Fruit fly (Drosophila melanogaster) whole organism, prepupa: ENCODE results near the gene Esp.

Experiments used
- Blimp-1 ChIP-seq: fragments of 200-800 bp; sonication (Bioruptor generic); optimal IDR thresholded peaks from 3 replicates; lab custom pipeline; 2017; ENCODE audit warnings: missing biosample characterization, missing genetic modification characterization, mild to moderate bottlenecking, moderate library complexity, missing genetic modification reagents
- CG10631 ChIP-seq: fragments of 200-800 bp; sonication (Bioruptor generic); optimal IDR thresholded peaks from 2 replicates; lab custom pipeline; 2016; ENCODE audit warnings: missing biosample characterization, missing genetic modification characterization
- CG10669 ChIP-seq: fragments of 200-800 bp; sonication (Bioruptor generic); optimal IDR thresholded peaks from 3 replicates; lab custom pipeline; 2018; ENCODE audit warnings: missing biosample characterization, mild to moderate bottlenecking, missing genetic modification characterization, moderate library complexity
- CG11762 ChIP-seq: fragments of 200-800 bp; sonication (Bioruptor generic); optimal IDR thresholded peaks from 3 replicates; lab custom pipeline; 2016; ENCODE audit warnings: missing biosample characterization, missing genetic modification characterization; ENCODE audit not compliant: insufficient read depth
- CG11902 ChIP-seq: fragments of 200-800 bp; sonication (Bioruptor generic); optimal IDR thresholded peaks from 3 replicates; lab custom pipeline; 2016; ENCODE audit warnings: missing biosample characterization, missing genetic modification characterization
- CG15336 ChIP-seq: fragments of 200-800 bp; sonication (Bioruptor generic); IDR thresholded peaks from 2 replicates; pipeline ENCODE4 v1.3.6; 2022; ENCODE audit warnings: missing biosample characterization, missing genetic modification characterization
- CG1621 ChIP-seq: fragments of 200-800 bp; sonication (Bioruptor generic); optimal IDR thresholded peaks from 3 replicates; lab custom pipeline; 2018; ENCODE audit warnings: missing biosample characterization, mild to moderate bottlenecking, missing genetic modification characterization
- CG16779 ChIP-seq: fragments of 200-800 bp; sonication (Bioruptor generic); optimal IDR thresholded peaks from 3 replicates; lab custom pipeline; 2017; ENCODE audit warnings: missing biosample characterization, mild to moderate bottlenecking, missing genetic modification characterization
- CG3032 ChIP-seq: fragments of 200-800 bp; optimal IDR thresholded peaks from 2 replicates; lab custom pipeline; 2019; ENCODE audit warnings: missing biosample characterization, mild to moderate bottlenecking, missing genetic modification characterization, moderate library complexity
- CG31627 ChIP-seq: fragments of 200-800 bp; sonication (Bioruptor generic); optimal IDR thresholded peaks from 3 replicates; lab custom pipeline; 2016; ENCODE audit warnings: missing biosample characterization, missing genetic modification characterization
- CG34406 ChIP-seq: fragments of 200-800 bp; sonication (Bioruptor generic); optimal IDR thresholded peaks from 3 replicates; lab custom pipeline; 2016; ENCODE audit warnings: missing biosample characterization, missing genetic modification characterization
- CG3919 ChIP-seq: fragments of 200-800 bp; sonication (Bioruptor generic); optimal IDR thresholded peaks from 3 replicates; lab custom pipeline; 2016; ENCODE audit warnings: missing biosample characterization, missing genetic modification characterization
- CG6163 ChIP-seq: fragments of 200-800 bp; sonication (Bioruptor generic); IDR thresholded peaks from 3 replicates; pipeline ENCODE4 v1.3.6; 2022; ENCODE audit warnings: missing biosample characterization, missing genetic modification characterization
- CG6276 ChIP-seq: fragments of 200-800 bp; sonication (Bioruptor generic); optimal IDR thresholded peaks from 2 replicates; lab custom pipeline; 2017; ENCODE audit warnings: missing biosample characterization, mild to moderate bottlenecking, missing genetic modification characterization
- CG6792 ChIP-seq: fragments of 200-800 bp; sonication (Bioruptor generic); optimal IDR thresholded peaks from 3 replicates; lab custom pipeline; 2016; ENCODE audit warnings: missing biosample characterization, missing genetic modification characterization
- CG6854 ChIP-seq: fragments of 200-800 bp; sonication (Bioruptor generic); optimal IDR thresholded peaks from 2 replicates; lab custom pipeline; 2017; ENCODE audit warnings: missing biosample characterization, mild to moderate bottlenecking, missing genetic modification characterization
- CG8119 ChIP-seq: fragments of 200-800 bp; sonication (Bioruptor generic); IDR thresholded peaks from 3 replicates; pipeline ENCODE4 v1.3.6; 2022; ENCODE audit warnings: missing biosample characterization, missing genetic modification characterization
- CG8319 ChIP-seq: fragments of 200-800 bp; sonication (Bioruptor generic); optimal IDR thresholded peaks from 3 replicates; lab custom pipeline; 2016; ENCODE audit warnings: missing biosample characterization, missing genetic modification characterization
- CG8632 ChIP-seq: fragments of 200-800 bp; sonication (Bioruptor generic); optimal IDR thresholded peaks from 3 replicates; lab custom pipeline; 2016; ENCODE audit warnings: missing biosample characterization, missing genetic modification characterization
- Eip78C ChIP-seq: fragments of 200-800 bp; sonication (Bioruptor generic); peaks from one replicate; lab custom pipeline; 2016; ENCODE audit warnings: missing biosample characterization, missing genetic modification characterization
- Ets96B ChIP-seq: fragments of 200-800 bp; optimal IDR thresholded peaks from 2 replicates; lab custom pipeline; 2019; ENCODE audit warnings: missing biosample characterization, mild to moderate bottlenecking, missing genetic modification characterization, moderate library complexity
- Gug ChIP-seq: fragments of 200-800 bp; sonication (Bioruptor generic); IDR thresholded peaks from 2 replicates; pipeline ENCODE4 v1.3.6; 2022; ENCODE audit warnings: missing biosample characterization, missing genetic modification characterization
- Hr38 ChIP-seq: sonication (Bioruptor generic); optimal IDR thresholded peaks from 2 replicates; lab custom pipeline; 2016; ENCODE audit warnings: missing biosample characterization, missing genetic modification characterization
- Hr4 ChIP-seq: fragments of 200-800 bp; sonication (Bioruptor generic); optimal IDR thresholded peaks from 3 replicates; lab custom pipeline; 2016; ENCODE audit warnings: missing biosample characterization, missing genetic modification characterization
- Met ChIP-seq: fragments of 200-800 bp; sonication (Bioruptor generic); optimal IDR thresholded peaks from 3 replicates; lab custom pipeline; 2016; ENCODE audit warnings: missing biosample characterization, missing genetic modification characterization
- OdsH ChIP-seq: fragments of 200-800 bp; sonication (Bioruptor generic); optimal IDR thresholded peaks from 3 replicates; lab custom pipeline; 2016; ENCODE audit warnings: missing biosample characterization, missing genetic modification characterization
- Smox ChIP-seq: fragments of 200-800 bp; sonication (Bioruptor generic); optimal IDR thresholded peaks from 3 replicates; lab custom pipeline; 2016; ENCODE audit warnings: missing biosample characterization, missing genetic modification characterization
- Sox14 ChIP-seq: fragments of 200-800 bp; sonication (Bioruptor generic); optimal IDR thresholded peaks from 3 replicates; lab custom pipeline; 2016; ENCODE audit warnings: missing biosample characterization, missing genetic modification characterization
- Sox15 ChIP-seq: fragments of 200-800 bp; sonication (Bioruptor generic); optimal IDR thresholded peaks from 3 replicates; lab custom pipeline; 2016; ENCODE audit warnings: missing biosample characterization, missing genetic modification characterization
- achi ChIP-seq: fragments of 200-800 bp; sonication (Bioruptor generic); optimal IDR thresholded peaks from 3 replicates; lab custom pipeline; 2016; ENCODE audit warnings: missing biosample characterization, missing genetic modification characterization
- cyc ChIP-seq: fragments of 200-800 bp; sonication (Bioruptor generic); optimal IDR thresholded peaks from 3 replicates; lab custom pipeline; 2016; ENCODE audit warnings: missing biosample characterization, missing genetic modification characterization
- dac ChIP-seq: fragments of 200-800 bp; sonication (Bioruptor generic); optimal IDR thresholded peaks from 2 replicates; lab custom pipeline; 2017; ENCODE audit warnings: missing biosample characterization, mild to moderate bottlenecking, missing genetic modification characterization
- eg ChIP-seq: fragments of 200-800 bp; sonication (Bioruptor generic); IDR thresholded peaks from 3 replicates; pipeline ENCODE4 v1.3.6; 2022; ENCODE audit warnings: missing biosample characterization, missing genetic modification characterization
- esn ChIP-seq: fragments of 200-800 bp; sonication (Bioruptor generic); optimal IDR thresholded peaks from 2 replicates; lab custom pipeline; 2016; ENCODE audit warnings: missing biosample characterization, mild to moderate bottlenecking, missing genetic modification characterization, moderate library complexity
- fd59A ChIP-seq: fragments of 200-800 bp; sonication (Bioruptor generic); optimal IDR thresholded peaks from 2 replicates; lab custom pipeline; 2017; ENCODE audit warnings: missing biosample characterization, mild to moderate bottlenecking, missing genetic modification characterization, missing genetic modification reagents
- fd85E ChIP-seq: fragments of 200-800 bp; sonication (Bioruptor generic); optimal IDR thresholded peaks from 3 replicates; lab custom pipeline; 2016; ENCODE audit warnings: missing biosample characterization, missing genetic modification characterization
- fkh ChIP-seq: fragments of 200-800 bp; sonication (Bioruptor generic); optimal IDR thresholded peaks from 3 replicates; lab custom pipeline; 2017; ENCODE audit warnings: missing biosample characterization, mild to moderate bottlenecking, missing genetic modification characterization, moderate library complexity
- pdm3 ChIP-seq: fragments of 200-800 bp; sonication (Bioruptor generic); optimal IDR thresholded peaks from 3 replicates; lab custom pipeline; 2016; ENCODE audit warnings: missing biosample characterization, missing genetic modification characterization
- spab ChIP-seq: fragments of 200-800 bp; sonication (Bioruptor generic); optimal IDR thresholded peaks from 2 replicates; lab custom pipeline; 2017; ENCODE audit warnings: missing biosample characterization, mild to moderate bottlenecking, missing genetic modification characterization, missing genetic modification reagents
- svp ChIP-seq: fragments of 200-800 bp; sonication (Bioruptor generic); peaks from one replicate; lab custom pipeline; 2016; ENCODE audit warnings: missing biosample characterization, missing genetic modification characterization
- topi ChIP-seq: fragments of 200-800 bp; sonication (Bioruptor generic); optimal IDR thresholded peaks from 3 replicates; lab custom pipeline; 2016; ENCODE audit warnings: missing biosample characterization, missing genetic modification characterization
- vri ChIP-seq: fragments of 200-800 bp; sonication (Bioruptor generic); optimal IDR thresholded peaks from 3 replicates; lab custom pipeline; 2016; ENCODE audit warnings: missing biosample characterization, mild to moderate bottlenecking, missing genetic modification characterization

The Esp gene

DNA sequence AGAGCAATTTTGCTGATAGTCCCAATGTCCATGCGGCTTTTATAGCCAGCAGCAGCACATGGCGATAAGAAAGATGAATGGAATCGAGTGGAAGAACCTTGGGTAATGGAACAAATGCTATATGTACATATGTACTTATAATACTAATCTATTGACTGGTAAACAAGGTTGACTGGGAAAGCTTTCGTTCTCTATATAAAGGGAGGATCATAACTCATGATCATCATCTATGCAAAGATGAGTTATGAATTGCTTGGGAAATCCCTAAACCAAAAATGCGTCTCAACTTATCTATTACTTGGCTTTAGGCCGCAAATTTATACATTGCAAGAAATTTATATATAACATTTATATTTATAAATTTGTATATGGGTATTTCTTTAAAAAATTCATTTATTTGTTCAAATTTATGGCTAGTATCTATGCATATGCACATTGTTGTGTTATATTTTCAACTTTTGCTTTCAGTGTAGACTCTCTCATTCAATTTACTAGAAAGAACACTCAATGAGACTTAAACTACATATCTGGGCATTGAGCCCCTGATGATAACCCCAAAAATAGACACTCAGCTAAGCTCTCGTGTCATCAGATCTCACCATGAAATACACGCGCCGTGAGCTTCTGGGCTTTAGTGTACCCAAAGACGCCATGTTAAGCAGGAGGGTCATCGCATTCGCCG is 23.1 kb downstream of the Esp start, which contains the start of the genes Srg1 and Elal:
Srg1 (minus strand) TSS at position 14 of the 682 bp plus-strand sequence.
Elal (plus strand) TSS at position 632 of the 682 bp plus-strand sequence.
- TF ChIP-seq Ets96B (tag; lab: Kevin White, UChicago) (peak; percentile 18), CG31627 (GFP tag; lab: Kevin White, UChicago) (no peak), CG15336 (GFP tag; lab: Robert Waterston, UW) (peak; percentile 12; the same call in 1 of the 2 replicates), eg (GFP tag; lab: Robert Waterston, UW) (0 out of 3 replicates have a peak, but pooled peaks have one; percentile 29), Eip78C (peak; percentile 57), svp (GFP tag; lab: Kevin White, UChicago) (peak; percentile 65)
- TF ChIP-seq, all 60 proteins: peak for 5

DNA sequence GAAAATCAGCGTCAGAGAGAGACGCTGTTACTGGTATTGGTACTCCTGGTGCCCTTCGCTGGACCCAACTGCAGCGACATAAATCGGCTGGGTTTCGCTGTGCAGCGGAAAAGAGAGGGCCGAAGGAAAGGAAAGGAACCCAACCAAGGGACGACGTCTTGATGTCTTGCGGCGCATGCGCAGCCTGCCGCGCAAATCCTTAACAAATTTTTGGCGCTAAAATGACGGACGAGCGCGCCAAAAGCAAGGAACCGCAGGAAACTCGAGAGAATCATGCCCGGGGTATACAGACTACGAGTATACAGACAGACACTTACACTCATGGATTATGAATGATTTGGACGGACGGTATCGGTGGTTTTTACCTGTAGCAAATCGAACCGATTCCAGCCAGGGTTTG is 25.2 kb downstream of the Esp start:
- TF ChIP-seq fd59A (GFP tag; lab: Kevin White, UChicago) = no peak
- no peak for TF ChIP-seq esn (GFP tag; lab: Kevin White, UChicago)
- TF ChIP-seq pdm3 (GFP tag; lab: Kevin White, UChicago) = no peak
- no peak for TF ChIP-seq CG6854 (GFP tag; lab: Kevin White, UChicago)
- TF ChIP-seq Hr4 (GFP tag; lab: Kevin White, UChicago) = no peak
- TF ChIP-seq CG6163 = no peak
- TF ChIP-seq fkh = no peak
- TF ChIP-seq CG6276 (GFP tag; lab: Kevin White, UChicago) = no peak
- no peak for TF ChIP-seq CG31627 (GFP tag; lab: Kevin White, UChicago)
- no peak for TF ChIP-seq Blimp-1 (GFP tag; lab: Kevin White, UChicago)
- TF ChIP-seq vri (GFP tag; lab: Kevin White, UChicago) = no peak
- TF ChIP-seq Sox15 (GFP tag; lab: Kevin White, UChicago) = no peak
- TF ChIP-seq CG16779 (tag; lab: Kevin White, UChicago) = no peak
- no peak for TF ChIP-seq dac (GFP tag; lab: Kevin White, UChicago)
- no peak for TF ChIP-seq Hr38 (GFP tag; lab: Kevin White, UChicago)
- TF ChIP-seq OdsH (GFP tag; lab: Kevin White, UChicago) = no peak
- TF ChIP-seq cyc (GFP tag; lab: Kevin White, UChicago) = no peak

DNA sequence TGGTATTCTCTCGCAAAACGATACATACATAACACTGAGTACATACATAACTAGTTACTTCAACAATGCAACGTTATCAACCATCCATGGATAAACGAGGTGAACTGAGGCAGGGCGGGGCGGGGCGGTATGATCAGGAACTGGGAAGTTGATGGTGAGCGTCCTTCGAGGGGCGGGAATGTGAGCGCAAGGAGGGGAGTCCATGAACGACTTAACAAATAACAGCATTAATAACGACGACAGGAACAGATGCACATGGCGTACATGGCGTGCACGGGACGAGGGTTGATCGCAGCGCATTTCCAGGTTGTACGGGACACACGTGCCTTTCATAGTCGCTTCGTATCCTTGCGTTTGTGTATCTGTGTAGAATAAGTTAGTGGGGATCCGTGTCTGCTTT is 26.2 kb downstream of the Esp start:
- TF ChIP-seq topi (GFP tag; lab: Kevin White, UChicago) (no peak), Gug (GFP tag; lab: Robert Waterston, UW) (no peak), fd59A (GFP tag; lab: Kevin White, UChicago) (no peak), CG8632 (GFP tag; lab: Kevin White, UChicago) (no peak), CG15336 (GFP tag; lab: Robert Waterston, UW) (no peak), CG8119 (GFP tag; lab: Robert Waterston, UW) (no peak), Hr4 (GFP tag; lab: Kevin White, UChicago) (no peak), CG16779 (tag; lab: Kevin White, UChicago) (no peak), CG11762 (no peak), OdsH (GFP tag; lab: Kevin White, UChicago) (no peak)

- TF ChIP-seq spab = no peak
- no peak for TF ChIP-seq Smox
- no peak for TF ChIP-seq CG34406 (GFP tag; lab: Kevin White, UChicago)
- no peak for TF ChIP-seq CG10631 (GFP tag; lab: Kevin White, UChicago)
- TF ChIP-seq svp (GFP tag; lab: Kevin White, UChicago) = no peak
- no peak for TF ChIP-seq Hr4 (GFP tag; lab: Kevin White, UChicago)
- TF ChIP-seq Met (GFP tag; lab: Kevin White, UChicago) = no peak
- no peak for TF ChIP-seq CG8319 (GFP tag; lab: Kevin White, UChicago)
- no peak for TF ChIP-seq CG11902 (GFP tag; lab: Kevin White, UChicago)
- TF ChIP-seq dac (GFP tag; lab: Kevin White, UChicago) = no peak
- TF ChIP-seq CG6792 = no peak
- no peak for TF ChIP-seq Sox15 (GFP tag; lab: Kevin White, UChicago)
- TF ChIP-seq CG1621 (tag; lab: Kevin White, UChicago) = peak; percentile 57
- no peak for TF ChIP-seq Blimp-1 (GFP tag; lab: Kevin White, UChicago)
- TF ChIP-seq eg (GFP tag; lab: Robert Waterston, UW) = peak; percentile 41; the same call in 1 of the 3 replicates
- TF ChIP-seq CG3919 (GFP tag; lab: Kevin White, UChicago) = no peak
- no peak for TF ChIP-seq vri (GFP tag; lab: Kevin White, UChicago)
- no peak for TF ChIP-seq cyc (GFP tag; lab: Kevin White, UChicago)
- TF ChIP-seq fd85E (GFP tag; lab: Kevin White, UChicago) = no peak
- TF ChIP-seq CG10669 (GFP tag; lab: Kevin White, UChicago) = no peak
- TF ChIP-seq fkh = no peak
- TF ChIP-seq achi (GFP tag; lab: Kevin White, UChicago) = no peak
- no peak for TF ChIP-seq CG11762
- peak; percentile 14 for TF ChIP-seq CG3032 (tag; lab: Kevin White, UChicago)
- no peak for TF ChIP-seq OdsH (GFP tag; lab: Kevin White, UChicago)
- peak; percentile 29 for TF ChIP-seq Sox14 (GFP tag; lab: Kevin White, UChicago)
Measured at dm6 chr3R:24870389-24871048, 28.8 kb downstream of the Esp start, which contains the start of gene CycB3. TSS of gene CycB3 (minus strand) at chr3R:24870816.
